Fruit fly (Drosophila melanogaster) whole organism, embryonic: ENCODE data around the gene Cyp313a5.

Source experiments
- Atf-2 ChIP-seq: fragments of 200-800 bp; sonication (Bioruptor generic); optimal IDR thresholded peaks from 2 replicates; lab custom pipeline; 2016; ENCODE audit warnings: missing biosample characterization, missing genetic modification characterization
- CG11695 ChIP-seq: fragments of 200-800 bp; sonication (Bioruptor generic); IDR thresholded peaks from 3 replicates; pipeline ENCODE4 v1.3.6; 2022; ENCODE audit warnings: missing biosample characterization, missing genetic modification characterization
- CG14050 ChIP-seq: fragments of 200-800 bp; sonication (Bioruptor generic); IDR thresholded peaks from 3 replicates; pipeline ENCODE4 v1.3.6; 2022; ENCODE audit warnings: missing biosample characterization, missing genetic modification characterization
- CG15479 ChIP-seq: fragments of 200-800 bp; sonication (Bioruptor generic); optimal IDR thresholded peaks from 3 replicates; lab custom pipeline; 2019; ENCODE audit warnings: missing biosample characterization, mild to moderate bottlenecking, missing genetic modification characterization, moderate library complexity
- CG16813 ChIP-seq: fragments of 200-800 bp; sonication (Bioruptor generic); IDR thresholded peaks from 3 replicates; pipeline ENCODE4 v1.3.6; 2022; ENCODE audit warnings: missing biosample characterization, missing genetic modification characterization; ENCODE audit not compliant: partially characterized antibody
- CG17186 ChIP-seq: fragments of 200-800 bp; sonication (Bioruptor generic); optimal IDR thresholded peaks from 3 replicates; lab custom pipeline; 2017; ENCODE audit warnings: missing biosample characterization, missing genetic modification reagents, missing genetic modification characterization
- CG17328 ChIP-seq: fragments of 200-800 bp; sonication (Bioruptor generic); IDR thresholded peaks from 2 replicates; pipeline ENCODE4 v1.3.6; 2022; ENCODE audit warnings: missing biosample characterization, missing genetic modification characterization
- CG18619 ChIP-seq: fragments of 200-800 bp; sonication (Bioruptor generic); optimal IDR thresholded peaks from 3 replicates; lab custom pipeline; 2017; ENCODE audit warnings: missing biosample characterization, mild to moderate bottlenecking, missing genetic modification characterization
- CG2129 ChIP-seq: fragments of 200-800 bp; sonication (Bioruptor generic); IDR thresholded peaks from 2 replicates; pipeline ENCODE4 v1.3.6; 2022; ENCODE audit warnings: missing biosample characterization, missing genetic modification characterization; ENCODE audit not compliant: partially characterized antibody
- CG2678 ChIP-seq: fragments of 200-800 bp; sonication (Bioruptor generic); optimal IDR thresholded peaks from 3 replicates; lab custom pipeline; 2019; ENCODE audit warnings: missing biosample characterization, mild to moderate bottlenecking, missing genetic modification characterization, moderate library complexity
- CG30431 ChIP-seq: fragments of 200-800 bp; sonication (Bioruptor generic); optimal IDR thresholded peaks from 2 replicates; lab custom pipeline; 2017; ENCODE audit warnings: missing biosample characterization, missing genetic modification characterization
- CG31441 ChIP-seq: fragments of 200-800 bp; sonication (Bioruptor generic); IDR thresholded peaks from 2 replicates; pipeline ENCODE4 v1.3.6; 2022; ENCODE audit warnings: missing biosample characterization, missing genetic modification characterization
- CG4617 ChIP-seq: fragments of 200-800 bp; sonication (Bioruptor generic); optimal IDR thresholded peaks from 3 replicates; lab custom pipeline; 2016; ENCODE audit warnings: missing biosample characterization, missing genetic modification characterization, borderline replicate concordance
- CG4707 ChIP-seq: fragments of 200-800 bp; sonication (Bioruptor generic); optimal IDR thresholded peaks from 2 replicates; lab custom pipeline; 2018; ENCODE audit warnings: missing biosample characterization, mild to moderate bottlenecking, missing genetic modification characterization, moderate library complexity
- CG9932 ChIP-seq: fragments of 200-800 bp; sonication (Bioruptor generic); IDR thresholded peaks from 2 replicates; pipeline ENCODE4 v1.3.6; 2022; ENCODE audit warnings: missing biosample characterization, missing genetic modification characterization
- Dip2 ChIP-seq: fragments of 200-800 bp; sonication (Bioruptor generic); IDR thresholded peaks from 2 replicates; pipeline ENCODE4 v1.3.6; 2022; ENCODE audit warnings: missing biosample characterization, missing genetic modification characterization
- Eip74EF ChIP-seq, 2 experiments: fragments of 200-800 bp in 1 of 2; fragments of >200 bp in 1 of 2; sonication (Bioruptor generic) in 1 of 2; optimal IDR thresholded peaks; 2 replicates each; lab custom pipeline; 2017 to 2019; ENCODE audit warnings: missing biosample characterization in 2 of 2, missing genetic modification characterization in 2 of 2, mild to moderate bottlenecking in 1 of 2, moderate library complexity in 1 of 2
- Elba2 ChIP-seq: fragments of 200-800 bp; sonication (Bioruptor generic); optimal IDR thresholded peaks from 3 replicates; lab custom pipeline; 2016; ENCODE audit warnings: missing biosample characterization, missing genetic modification characterization
- Ets65A ChIP-seq: fragments of 200-800 bp; sonication (Bioruptor generic); peaks from one replicate; lab custom pipeline; 2016; ENCODE audit warnings: missing biosample characterization, missing genetic modification characterization
- Gug ChIP-seq: fragments of 200-800 bp; sonication (Bioruptor generic); IDR thresholded peaks from 4 replicates; pipeline ENCODE4 v1.3.6; 2022; ENCODE audit warnings: missing biosample characterization, missing genetic modification characterization
- Hand ChIP-seq: fragments of 200-800 bp; sonication (Bioruptor generic); optimal IDR thresholded peaks from 2 replicates; lab custom pipeline; 2017; ENCODE audit warnings: mild to moderate bottlenecking, missing biosample characterization, missing genetic modification reagents, missing genetic modification characterization
- Hmx ChIP-seq: fragments of 200-800 bp; sonication (Bioruptor generic); optimal IDR thresholded peaks from 2 replicates; lab custom pipeline; 2016; ENCODE audit warnings: missing biosample characterization, missing genetic modification characterization
- Mad ChIP-seq: fragments of 200-800 bp; sonication (Bioruptor generic); optimal IDR thresholded peaks from 2 replicates; lab custom pipeline; 2016; ENCODE audit warnings: missing biosample characterization, missing genetic modification characterization
- Mrtf ChIP-seq: fragments of 200-800 bp; sonication (Bioruptor generic); IDR thresholded peaks from 3 replicates; pipeline ENCODE4 v1.3.6; 2022; ENCODE audit warnings: missing biosample characterization, missing genetic modification characterization
- NFAT ChIP-seq: fragments of 200-800 bp; sonication (Bioruptor generic); IDR thresholded peaks from 2 replicates; pipeline ENCODE4 v1.3.6; 2022; ENCODE audit warnings: missing biosample characterization, missing genetic modification characterization
- Ravus ChIP-seq: fragments of 200-800 bp; sonication (Bioruptor generic); IDR thresholded peaks from 2 replicates; pipeline ENCODE4 v1.3.6; 2022; ENCODE audit warnings: missing biosample characterization, missing genetic modification characterization
- Taf1 ChIP-seq: fragments of 200-800 bp; sonication (Bioruptor generic); IDR thresholded peaks from 2 replicates; pipeline ENCODE4 v1.3.6; 2022; ENCODE audit warnings: missing biosample characterization, missing genetic modification characterization
- Trl ChIP-seq, 3 experiments: fragments of >200 bp in 2 of 3; fragments of 200-800 bp in 1 of 3; sonication (Bioruptor generic) in 1 of 3; optimal IDR thresholded peaks; 2 replicates in 1 of 3; 3 replicates in 2 of 3; lab custom pipeline; 2016 to 2017; ENCODE audit warnings: missing biosample characterization in 1 of 3, missing genetic modification characterization in 1 of 3
- btn ChIP-seq: fragments of 200-800 bp; sonication (Bioruptor generic); optimal IDR thresholded peaks from 2 replicates; lab custom pipeline; 2016; ENCODE audit warnings: missing biosample characterization, missing genetic modification characterization
- chn ChIP-seq: fragments of 200-800 bp; sonication (Bioruptor generic); optimal IDR thresholded peaks from 2 replicates; lab custom pipeline; 2016; ENCODE audit warnings: missing biosample characterization, missing genetic modification characterization
- crol ChIP-seq: fragments of 200-800 bp; sonication (Bioruptor generic); IDR thresholded peaks from 2 replicates; pipeline ENCODE4 v1.3.6; 2022; ENCODE audit warnings: missing biosample characterization, missing genetic modification characterization
- dm ChIP-seq: fragments of 200-800 bp; sonication (Bioruptor generic); optimal IDR thresholded peaks from 3 replicates; lab custom pipeline; 2016; ENCODE audit warnings: missing biosample characterization, missing genetic modification characterization
- ems ChIP-seq: fragments of 200-800 bp; sonication (Bioruptor generic); optimal IDR thresholded peaks from 3 replicates; lab custom pipeline; 2016; ENCODE audit warnings: missing biosample characterization, missing genetic modification characterization
- eve ChIP-seq, 2 experiments: fragments of >200 bp; optimal IDR thresholded peaks; 2 replicates each; lab custom pipeline; 2017; ENCODE audit warnings: missing biosample characterization in 2 of 2, missing genetic modification characterization in 2 of 2
- gro ChIP-seq: fragments of 200-800 bp; sonication (Bioruptor generic); optimal IDR thresholded peaks from 2 replicates; lab custom pipeline; 2016; ENCODE audit warnings: missing biosample characterization, missing genetic modification characterization
- jing ChIP-seq: fragments of 200-800 bp; sonication (Bioruptor generic); optimal IDR thresholded peaks from 2 replicates; lab custom pipeline; 2018; ENCODE audit warnings: missing biosample characterization, mild to moderate bottlenecking, missing genetic modification characterization
- lab ChIP-seq: fragments of 200-800 bp; sonication (Bioruptor generic); optimal IDR thresholded peaks from 3 replicates; lab custom pipeline; 2017; ENCODE audit warnings: missing biosample characterization, missing genetic modification characterization, mild to moderate bottlenecking, moderate library complexity, missing genetic modification reagents
- lov ChIP-seq, 2 experiments: fragments of 200-800 bp in 1 of 2; fragments of >200 bp in 1 of 2; sonication (Bioruptor generic) in 1 of 2; IDR thresholded peaks in 1 of 2; optimal IDR thresholded peaks in 1 of 2; 2 replicates in 1 of 2; 3 replicates in 1 of 2; pipeline versions ENCODE4 v1.3.6 to Lab custom; 2017 to 2022; ENCODE audit warnings: missing biosample characterization in 1 of 2, missing genetic modification characterization in 1 of 2
- nmo ChIP-seq: fragments of 200-800 bp; sonication (Bioruptor generic); optimal IDR thresholded peaks from 2 replicates; lab custom pipeline; 2018; ENCODE audit warnings: missing biosample characterization, mild to moderate bottlenecking, missing genetic modification characterization, moderate library complexity
- peb ChIP-seq: fragments of 200-800 bp; sonication (Bioruptor generic); IDR thresholded peaks from 2 replicates; pipeline ENCODE4 v1.3.6; 2022; ENCODE audit warnings: missing biosample characterization, missing genetic modification characterization
- pita ChIP-seq: fragments of 200-800 bp; sonication (Bioruptor generic); optimal IDR thresholded peaks from 2 replicates; lab custom pipeline; 2017; ENCODE audit warnings: missing biosample characterization, mild to moderate bottlenecking, missing genetic modification characterization
- row ChIP-seq: fragments of 200-800 bp; sonication (Bioruptor generic); IDR thresholded peaks from 3 replicates; pipeline ENCODE4 v1.3.6; 2022; ENCODE audit warnings: missing biosample characterization, missing genetic modification characterization
- sens-2 ChIP-seq: fragments of 200-800 bp; sonication (Bioruptor generic); IDR thresholded peaks from 2 replicates; pipeline ENCODE4 v1.3.6; 2022; ENCODE audit warnings: missing biosample characterization, missing genetic modification characterization
- stc ChIP-seq: fragments of 200-800 bp; sonication (Bioruptor generic); IDR thresholded peaks from 2 replicates; pipeline ENCODE4 v1.3.6; 2022; ENCODE audit warnings: missing biosample characterization, missing genetic modification characterization
- tap ChIP-seq: fragments of 200-800 bp; optimal IDR thresholded peaks from 3 replicates; lab custom pipeline; 2019; ENCODE audit warnings: missing biosample characterization, mild to moderate bottlenecking, missing genetic modification characterization, moderate library complexity
- tgo ChIP-seq: fragments of 200-800 bp; sonication (Bioruptor generic); IDR thresholded peaks from 3 replicates; pipeline ENCODE4 v1.3.6; 2022; ENCODE audit warnings: missing biosample characterization, missing genetic modification characterization
- tin ChIP-seq: fragments of 200-800 bp; sonication (Bioruptor generic); optimal IDR thresholded peaks from 3 replicates; lab custom pipeline; 2016; ENCODE audit warnings: missing biosample characterization, missing genetic modification characterization
- usp ChIP-seq: fragments of >200 bp; optimal IDR thresholded peaks from 2 replicates; lab custom pipeline; 2017; ENCODE audit warnings: missing biosample characterization, missing genetic modification characterization
- z ChIP-seq: fragments of 200-800 bp; sonication (Bioruptor generic); IDR thresholded peaks from 3 replicates; pipeline ENCODE4 v1.3.6; 2022; ENCODE audit warnings: missing biosample characterization, missing genetic modification characterization
- zf30C ChIP-seq: fragments of 200-800 bp; sonication (Bioruptor generic); optimal IDR thresholded peaks from 3 replicates; lab custom pipeline; 2018; ENCODE audit warnings: missing biosample characterization, mild to moderate bottlenecking, missing genetic modification characterization

Cyp313a5 gene

dm6 chr3R:12221366-12221916 lies 13.0 kb downstream of the Cyp313a5 start, which contains the start of gene CG4860 (continued):
- no peak for TF ChIP-seq Elba2 (GFP tag; lab: Kevin White, UChicago)
- no peak for TF ChIP-seq CG17186 (GFP tag; lab: Kevin White, UChicago)
- peak; percentile 74; the same call in 2 of the 3 replicates for TF ChIP-seq Mrtf (GFP tag; lab: Robert Waterston, UW)
- peak; percentile 81 for TF ChIP-seq tin
- TF ChIP-seq CG30431 (GFP tag; lab: Kevin White, UChicago), result peak; percentile 63
- TF ChIP-seq NFAT, result peak; percentile 92
- TF ChIP-seq Dip2, result no peak
- no peak for TF ChIP-seq eve (GFP tag; optimal IDR thresholded peaks at IDR 0.05; lab: Kevin White, UChicago)
- TF ChIP-seq row (GFP tag; lab: Robert Waterston, UW), result peak; percentile 90
- no peak for TF ChIP-seq z
- TF ChIP-seq Trl (optimal IDR thresholded peaks at IDR 0.05; lab: Kevin White, UChicago), result no peak
- TF ChIP-seq Trl (GFP tag; optimal IDR thresholded peaks at IDR 0.05; lab: Kevin White, UChicago), result peak; percentile 92
- TF ChIP-seq Hand (GFP tag; lab: Kevin White, UChicago), result peak; percentile 50
- TF ChIP-seq Ravus (GFP tag; lab: Robert Waterston, UW), result peak; percentile 40
- peak; percentile 85 for TF ChIP-seq ems
- no peak for TF ChIP-seq usp (GFP tag; lab: Kevin White, UChicago)
- TF ChIP-seq gro (GFP tag; lab: Kevin White, UChicago), result no peak
- TF ChIP-seq CG17328, result peak; percentile 82
- peak; percentile 80 for TF ChIP-seq Hmx (GFP tag; lab: Kevin White, UChicago)
- TF ChIP-seq CG9932, result peak; percentile 95
- TF ChIP-seq tap (tag; lab: Kevin White, UChicago), result peak; percentile 63
- TF ChIP-seq btn (GFP tag; lab: Kevin White, UChicago), result peak; percentile 61
- TF ChIP-seq Atf-2 (GFP tag; lab: Kevin White, UChicago), result peak; percentile 60
- peak; percentile 83 for TF ChIP-seq stc
- TF ChIP-seq sens-2 (GFP tag; lab: Robert Waterston, UW), result peak; percentile 62; the same call in 1 of the 2 replicates
- TF ChIP-seq CG18619 (GFP tag; lab: Kevin White, UChicago), result peak; percentile 85
- TF ChIP-seq pita (GFP tag; lab: Kevin White, UChicago), result no peak
- TF ChIP-seq CG15479 (GFP tag; lab: Kevin White, UChicago), result no peak
- TF ChIP-seq CG31441 (GFP tag; lab: Robert Waterston, UW), result peak; percentile 91
- no peak for TF ChIP-seq Eip74EF (GFP tag; optimal IDR thresholded peaks at IDR 0.05; lab: Kevin White, UChicago)
- peak; percentile 53 for TF ChIP-seq CG4617 (GFP tag; lab: Kevin White, UChicago)
- no peak for TF ChIP-seq lov (optimal IDR thresholded peaks at IDR 0.05; lab: Kevin White, UChicago)
- TF ChIP-seq lov (GFP tag; IDR thresholded peaks at IDR 0.05; lab: Robert Waterston, UW), result 0 out of 3 replicates have a peak, but pooled peaks have one; percentile 16
- peak; percentile 91 for TF ChIP-seq CG2678 (tag; lab: Kevin White, UChicago)
- peak; percentile 92 for TF ChIP-seq CG11695
- no peak for TF ChIP-seq CG16813 (GFP tag; lab: Robert Waterston, UW)
- peak; percentile 89 for TF ChIP-seq nmo (GFP tag; lab: Kevin White, UChicago)
- peak; percentile 82 for TF ChIP-seq Gug (GFP tag; lab: Robert Waterston, UW)
- peak; percentile 93 for TF ChIP-seq lab (GFP tag; lab: Kevin White, UChicago)
- TF ChIP-seq CG4707 (GFP tag; lab: Kevin White, UChicago), result no peak
- peak; percentile 75 for TF ChIP-seq CG14050 (GFP tag; lab: Robert Waterston, UW)
- TF ChIP-seq crol, result no peak
- peak; percentile 71; the same call in 1 of the 2 replicates for TF ChIP-seq Taf1 (GFP tag; lab: Robert Waterston, UW)
- TF ChIP-seq CG2129 (GFP tag; lab: Robert Waterston, UW), result no peak
- peak; percentile 98 for TF ChIP-seq Ets65A (GFP tag; lab: Kevin White, UChicago)
- TF ChIP-seq zf30C (GFP tag; lab: Kevin White, UChicago), result no peak
- TF ChIP-seq chn, result peak; percentile 80
- peak; percentile 89 for TF ChIP-seq tgo (GFP tag; lab: Robert Waterston, UW)
- TF ChIP-seq jing (GFP tag; lab: Kevin White, UChicago), result peak; percentile 46
- peak; percentile 36; the same call in 1 of the 2 replicates for TF ChIP-seq peb
- peak; percentile 79 for TF ChIP-seq Mad
- TF ChIP-seq dm, result peak; percentile 65
